Worm (Caenorhabditis elegans): ENCODE results near the gene str-101.

DNA sequence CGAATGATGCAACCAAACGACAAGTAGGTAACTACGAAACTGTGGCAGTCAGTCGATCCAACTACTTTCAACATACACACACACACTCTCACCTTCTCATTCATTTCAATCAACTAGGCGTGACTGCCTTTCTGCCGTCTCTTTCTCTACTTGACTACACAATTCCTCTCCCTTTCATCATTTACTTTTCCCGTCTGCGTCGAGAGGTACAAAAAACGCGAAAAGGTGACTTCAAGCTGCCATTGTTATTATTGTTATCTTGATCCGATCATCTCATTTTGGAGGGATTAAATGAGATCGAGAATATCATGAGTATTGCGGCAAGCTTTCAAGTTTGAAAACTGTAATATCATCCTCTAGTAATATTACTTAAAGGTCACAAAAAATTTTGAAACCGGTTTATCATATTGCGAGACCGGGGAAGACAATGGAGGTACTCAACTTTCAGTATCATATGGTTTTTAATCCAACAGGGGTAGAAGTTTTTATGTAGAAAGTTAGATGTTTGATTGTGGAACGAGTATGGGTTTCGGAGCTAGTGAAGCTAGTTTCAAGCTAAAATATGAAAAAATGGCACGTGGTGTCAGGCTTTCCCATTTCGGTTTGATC lies 47.6 kb downstream of the str-101 start:
- no peak for TF ChIP-seq snpc-4 (tag; optimal IDR thresholded peaks at IDR 0.05)
- no peak for TF ChIP-seq ceh-39 (tag; optimal IDR thresholded peaks at IDR 0.05)
- no peak for TF ChIP-seq nhr-28 (tag; optimal IDR thresholded peaks at IDR 0.05)

Measured in whole organism, mixed stage, embryonic.